Fruit fly (Drosophila melanogaster): ENCODE data around the gene hiw.

The hiw gene

dm6 chrX:15084580-15085138 is 21.4 kb upstream of the hiw start, which contains the start of gene Cox17 (continued):
- TF ChIP-seq Ssrp (tag; optimal IDR thresholded peaks at IDR 0.05) (peak; percentile 84), emc (GFP tag; optimal IDR thresholded peaks at IDR 0.05) (peak; percentile 20), CG11247 (GFP tag; IDR thresholded peaks at IDR 0.05) (no peak; the same call in 1 of the 2 replicates), CG1647 (GFP tag; optimal IDR thresholded peaks at IDR 0.05) (peak; percentile 63), nau (GFP tag; optimal IDR thresholded peaks at IDR 0.05) (peak; percentile 73), nerfin-1 (tag; optimal IDR thresholded peaks at IDR 0.05) (peak; percentile 75), chinmo (GFP tag; IDR thresholded peaks at IDR 0.05; ENCODE audit: partially characterized antibody) (0 out of 4 replicates have a peak, but pooled peaks have one; percentile 67), CG31388 (GFP tag; optimal IDR thresholded peaks at IDR 0.05) (peak; percentile 62), bsh (GFP tag; optimal IDR thresholded peaks at IDR 0.05) (peak; percentile 37 to 60), CG10959 (GFP tag; IDR thresholded peaks at IDR 0.05) (0 out of 2 replicates have a peak, but pooled peaks have one; percentile 38), bcd (GFP tag; optimal IDR thresholded peaks at IDR 0.05) (peak; percentile 84), Sin3A (optimal IDR thresholded peaks at IDR 0.05) (peak; percentile 57), CG3726 (GFP tag; IDR thresholded peaks at IDR 0.05) (no peak), danr (GFP tag; IDR thresholded peaks at IDR 0.05) (peak; percentile 33; the same call in 1 of the 2 replicates), CG4282 (GFP tag; optimal IDR thresholded peaks at IDR 0.05) (no peak), az2 (GFP tag; optimal IDR thresholded peaks at IDR 0.05) (peak; percentile 83), CG10543 (GFP tag; optimal IDR thresholded peaks at IDR 0.05) (peak; percentile 90), mirr (GFP tag; optimal IDR thresholded peaks at IDR 0.05) (no peak), CG18476 (GFP tag; optimal IDR thresholded peaks at IDR 0.05) (peak; percentile 85), stwl (tag; optimal IDR thresholded peaks at IDR 0.05) (peak; percentile 49), zen2 (GFP tag; IDR thresholded peaks at IDR 0.05; ENCODE audit: partially characterized antibody) (peak; percentile 25; the same call in 1 of the 3 replicates), oc (tag; optimal IDR thresholded peaks at IDR 0.05) (peak; percentile 19), CG13775 (GFP tag; optimal IDR thresholded peaks at IDR 0.05) (peak; percentile 90), CG4707 (GFP tag; optimal IDR thresholded peaks at IDR 0.05) (peak; percentile 0), CG34422 (GFP tag; IDR thresholded peaks at IDR 0.05) (peak; percentile 49; the same call in 2 of the 3 replicates), slp2 (GFP tag; optimal IDR thresholded peaks at IDR 0.05) (peak; percentile 38), CG16779 (GFP tag; IDR thresholded peaks at IDR 0.05) (no peak), CG10565 (GFP tag; optimal IDR thresholded peaks at IDR 0.05) (no peak), Hmr (GFP tag; optimal IDR thresholded peaks at IDR 0.05) (peak; percentile 84), CG43689 (GFP tag; IDR thresholded peaks at IDR 0.05) (no peak), HLH4C (GFP tag; IDR thresholded peaks at IDR 0.05; ENCODE audit: partially characterized antibody) (peak; percentile 69), CG11560 (tag; IDR thresholded peaks at IDR 0.05) (peak; percentile 47; the same call in 1 of the 3 replicates), Opbp (GFP tag; IDR thresholded peaks at IDR 0.05; ENCODE audit: partially characterized antibody) (peak; percentile 56; the same call in 2 of the 3 replicates), CG10321 (GFP tag; IDR thresholded peaks at IDR 0.05) (no peak), CG3995 (GFP tag; optimal IDR thresholded peaks at IDR 0.05) (peak; percentile 58), CG30403 (GFP tag; optimal IDR thresholded peaks at IDR 0.05) (peak; percentile 93), Gug (GFP tag; IDR thresholded peaks at IDR 0.05) (peak; percentile 80; the same call in 2 of the 4 replicates), lab (GFP tag; optimal IDR thresholded peaks at IDR 0.05) (peak; percentile 82), cad (GFP tag; optimal IDR thresholded peaks at IDR 0.05) (no peak), CG3847 (GFP tag; IDR thresholded peaks at IDR 0.05) (peak; percentile 83), bab2 (GFP tag; optimal IDR thresholded peaks at IDR 0.05) (peak; percentile 61), Kr (GFP tag; optimal IDR thresholded peaks at IDR 0.05) (no peak), gsb (GFP tag; IDR thresholded peaks at IDR 0.05) (no peak), shn (GFP tag; optimal IDR thresholded peaks at IDR 0.05) (peak; percentile 62), pum (GFP tag; optimal IDR thresholded peaks at IDR 0.05) (peak; percentile 64), gro (GFP tag; optimal IDR thresholded peaks at IDR 0.05) (peak; percentile 31), CG13296 (GFP tag; optimal IDR thresholded peaks at IDR 0.05) (peak; percentile 77), Sry-δ (GFP tag; optimal IDR thresholded peaks at IDR 0.05) (peak; percentile 72), gcm2 (GFP tag; optimal IDR thresholded peaks at IDR 0.05) (peak; percentile 32), CG17361 (GFP tag; IDR thresholded peaks at IDR 0.05) (peak; percentile 94)
